Fruit fly (Drosophila melanogaster): ENCODE data around the gene CG15306.

CG15306 gene

DNA sequence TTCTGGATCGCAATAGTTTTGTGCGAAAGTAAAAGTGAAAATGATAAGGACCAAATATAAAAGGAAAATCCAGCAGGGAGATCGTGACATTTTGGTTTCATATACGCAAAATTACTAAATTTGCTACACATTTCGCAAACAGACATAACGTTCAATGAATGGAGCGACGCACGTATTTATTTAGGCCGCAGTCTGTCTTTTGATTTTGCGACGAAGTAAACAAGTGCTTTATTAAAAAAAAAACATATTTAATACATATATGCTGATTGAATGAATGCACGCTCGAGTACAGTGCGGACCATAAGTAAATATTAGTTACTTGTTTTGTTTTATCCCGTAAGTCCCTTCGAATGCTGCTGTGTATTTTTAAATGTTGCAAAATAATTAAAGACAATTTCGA is 35.8 kb upstream of the CG15306 start, which contains the start of gene CG32679:
CG32679 (minus strand) TSS at position 101 of the 400 bp plus-strand sequence.
- TF ChIP-seq CG1620 (GFP tag; optimal IDR thresholded peaks at IDR 0.05) (no peak), Mnt (GFP tag; optimal IDR thresholded peaks at IDR 0.05) (no peak), kay (GFP tag; ENCODE audit: borderline replicate concordance) (no peak), tj (GFP tag; optimal IDR thresholded peaks at IDR 0.05) (no peak), CG7101 (tag; optimal IDR thresholded peaks at IDR 0.05) (no peak), cnc (optimal IDR thresholded peaks at IDR 0.05) (no peak), ovo (GFP tag; optimal IDR thresholded peaks at IDR 0.05) (no peak), CG12768 (GFP tag; optimal IDR thresholded peaks at IDR 0.05) (no peak), pad (GFP tag; optimal IDR thresholded peaks at IDR 0.05) (no peak)

dm6 chrX:10365748-10366415 is 34.3 kb upstream of the CG15306 start:
- no peak for TF ChIP-seq CG12768 (GFP tag; optimal IDR thresholded peaks at IDR 0.05)
- TF ChIP-seq tj (GFP tag; optimal IDR thresholded peaks at IDR 0.05), result peak; percentile 46
- no peak for TF ChIP-seq CG5204 (GFP tag; optimal IDR thresholded peaks at IDR 0.05)
- peak; percentile 30 for TF ChIP-seq Crg-1 (GFP tag; optimal IDR thresholded peaks at IDR 0.05)
- no peak for TF ChIP-seq Clk (GFP tag; optimal IDR thresholded peaks at IDR 0.05)
- TF ChIP-seq bab1 (GFP tag; optimal IDR thresholded peaks at IDR 0.05), result peak; percentile 75
- no peak for TF ChIP-seq toe (GFP tag; optimal IDR thresholded peaks at IDR 0.05)
- peak; percentile 45 for TF ChIP-seq CG11617 (GFP tag; optimal IDR thresholded peaks at IDR 0.05)
- peak; percentile 38 for TF ChIP-seq pad (GFP tag; optimal IDR thresholded peaks at IDR 0.05)
- TF ChIP-seq cnc (optimal IDR thresholded peaks at IDR 0.05), result no peak
- TF ChIP-seq CG7101 (tag; optimal IDR thresholded peaks at IDR 0.05), result peak; percentile 11
- no peak for TF ChIP-seq CG33017 (tag; optimal IDR thresholded peaks at IDR 0.05)
- peak; percentile 84 for TF ChIP-seq ovo (GFP tag; optimal IDR thresholded peaks at IDR 0.05)
- TF ChIP-seq CG1620 (GFP tag; optimal IDR thresholded peaks at IDR 0.05), result peak; percentile 12
- peak; percentile 26 for TF ChIP-seq cic (GFP tag; optimal IDR thresholded peaks at IDR 0.05)
- no peak for TF ChIP-seq Hr96 (GFP tag; optimal IDR thresholded peaks at IDR 0.05)
- no peak for TF ChIP-seq CG7045 (GFP tag; optimal IDR thresholded peaks at IDR 0.05)
- TF ChIP-seq kay (GFP tag; ENCODE audit: borderline replicate concordance), result no peak
- TF ChIP-seq Mnt (GFP tag; optimal IDR thresholded peaks at IDR 0.05), result peak; percentile 74
- peak; percentile 44 for TF ChIP-seq CG14711 (tag; optimal IDR thresholded peaks at IDR 0.05)

DNA sequence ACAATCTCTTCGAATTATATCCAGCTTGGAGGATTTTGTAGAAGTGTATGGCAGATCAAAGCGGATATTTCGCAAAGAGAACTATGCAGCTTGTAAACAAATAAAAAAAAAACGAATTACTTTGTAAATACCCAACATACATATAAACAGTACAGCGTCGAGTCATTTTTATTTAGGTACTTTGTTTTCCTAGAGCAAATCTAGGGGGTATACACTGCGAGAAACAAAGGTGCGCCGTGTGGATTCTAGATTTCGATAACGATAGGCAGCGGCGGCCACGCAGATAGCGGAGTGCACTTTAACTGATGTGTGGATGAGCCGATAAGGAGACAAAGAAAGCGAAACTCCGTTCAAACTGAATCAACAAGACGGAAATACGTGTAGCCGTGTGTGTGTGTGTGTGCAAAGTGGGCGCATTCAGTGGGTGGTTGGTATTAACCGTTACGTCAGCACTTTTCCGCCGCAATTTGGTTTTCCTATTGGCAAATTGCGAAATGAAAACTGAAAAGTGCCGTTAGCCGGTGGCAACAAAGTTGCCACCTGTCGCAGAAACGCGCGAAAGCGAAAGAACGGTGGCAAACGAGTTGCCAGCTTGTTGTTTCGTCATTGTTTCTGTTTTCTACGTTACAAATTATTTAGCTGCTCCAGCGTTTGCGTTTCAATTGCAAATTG is 33.1 kb upstream of the CG15306 start:
- peak; percentile 23 for TF ChIP-seq pad (GFP tag; optimal IDR thresholded peaks at IDR 0.05)
- no peak for TF ChIP-seq cic (GFP tag; optimal IDR thresholded peaks at IDR 0.05)
- no peak for TF ChIP-seq bab1 (GFP tag; optimal IDR thresholded peaks at IDR 0.05)
- TF ChIP-seq CG1620 (GFP tag; optimal IDR thresholded peaks at IDR 0.05), result no peak
- TF ChIP-seq CG7101 (tag; optimal IDR thresholded peaks at IDR 0.05), result peak; percentile 43
- no peak for TF ChIP-seq Crg-1 (GFP tag; optimal IDR thresholded peaks at IDR 0.05)
- TF ChIP-seq tj (GFP tag; optimal IDR thresholded peaks at IDR 0.05), result peak; percentile 47
- TF ChIP-seq Mnt (GFP tag; optimal IDR thresholded peaks at IDR 0.05), result no peak
- peak; percentile 17 for TF ChIP-seq ovo (GFP tag; optimal IDR thresholded peaks at IDR 0.05)
- no peak for TF ChIP-seq CG5204 (GFP tag; optimal IDR thresholded peaks at IDR 0.05)
- TF ChIP-seq Hr96 (GFP tag; optimal IDR thresholded peaks at IDR 0.05), result no peak

- TF ChIP-seq ovo (GFP tag; optimal IDR thresholded peaks at IDR 0.05), result peak; percentile 40
- TF ChIP-seq CG7101 (tag; optimal IDR thresholded peaks at IDR 0.05), result peak; percentile 67
- peak; percentile 29 for TF ChIP-seq Crg-1 (GFP tag; optimal IDR thresholded peaks at IDR 0.05)
- no peak for TF ChIP-seq toe (GFP tag; optimal IDR thresholded peaks at IDR 0.05)
- TF ChIP-seq pad (GFP tag; optimal IDR thresholded peaks at IDR 0.05), result peak; percentile 61
- peak; percentile 58 for TF ChIP-seq CG5204 (GFP tag; optimal IDR thresholded peaks at IDR 0.05)
- peak; percentile 84 for TF ChIP-seq tj (GFP tag; optimal IDR thresholded peaks at IDR 0.05)
- TF ChIP-seq CG11617 (GFP tag; optimal IDR thresholded peaks at IDR 0.05), result peak; percentile 81
- TF ChIP-seq Clk (GFP tag; optimal IDR thresholded peaks at IDR 0.05), result peak; percentile 25
- TF ChIP-seq Mnt (GFP tag; optimal IDR thresholded peaks at IDR 0.05), result peak; percentile 38
- TF ChIP-seq CG7045 (GFP tag; optimal IDR thresholded peaks at IDR 0.05), result peak; percentile 43
- TF ChIP-seq kay (GFP tag; ENCODE audit: borderline replicate concordance), result peak; percentile 58
- TF ChIP-seq cnc (optimal IDR thresholded peaks at IDR 0.05), result no peak
- peak; percentile 49 for TF ChIP-seq CG14711 (tag; optimal IDR thresholded peaks at IDR 0.05)
- TF ChIP-seq cic (GFP tag; optimal IDR thresholded peaks at IDR 0.05), result no peak
- peak; percentile 18 for TF ChIP-seq CG12768 (GFP tag; optimal IDR thresholded peaks at IDR 0.05)
- TF ChIP-seq Hr96 (GFP tag; optimal IDR thresholded peaks at IDR 0.05), result peak; percentile 49
- TF ChIP-seq bab1 (GFP tag; optimal IDR thresholded peaks at IDR 0.05), result peak; percentile 82
- TF ChIP-seq CG1620 (GFP tag; optimal IDR thresholded peaks at IDR 0.05), result peak; percentile 34
- TF ChIP-seq CG33017 (tag; optimal IDR thresholded peaks at IDR 0.05), result no peak
Measured at dm6 chrX:10362557-10363366, 31.1 kb upstream of the CG15306 start.

DNA sequence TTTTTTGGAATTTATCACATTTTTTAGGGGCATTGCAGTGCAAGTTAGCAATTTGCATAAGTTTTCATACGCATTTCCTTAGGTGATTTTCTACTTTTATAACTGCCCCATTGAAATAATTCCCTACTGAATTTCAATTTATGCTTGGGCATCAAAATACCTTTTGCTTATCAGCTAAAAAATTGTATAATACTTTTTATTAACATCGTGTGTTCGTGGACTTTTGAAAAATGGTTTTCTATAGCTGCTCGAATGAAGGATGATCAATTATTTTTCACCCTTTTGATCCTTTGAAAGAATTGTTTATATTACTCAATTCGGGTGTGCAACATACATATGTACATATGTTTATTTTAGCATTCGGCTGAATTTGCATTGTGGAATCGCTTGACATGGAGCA is 30.5 kb upstream of the CG15306 start:
- peak; percentile 92 for TF ChIP-seq tj (GFP tag; optimal IDR thresholded peaks at IDR 0.05)
- peak; percentile 39 for TF ChIP-seq kay (GFP tag; ENCODE audit: borderline replicate concordance)
- no peak for TF ChIP-seq CG5204 (GFP tag; optimal IDR thresholded peaks at IDR 0.05)

All from whole organism, adult.